Fruit fly (Drosophila melanogaster): Measurements from ENCODE around the gene Cad87A.
A peak's percentile ranks its signal among the peaks of the same experiment; 100 is the strongest.

- TF ChIP-seq ci (GFP tag; IDR thresholded peaks at IDR 0.05) (no peak), E2f1 (GFP tag; IDR thresholded peaks at IDR 0.05) (no peak), ken (GFP tag; IDR thresholded peaks at IDR 0.05) (no peak; the same call in 2 of the 3 replicates), psq (GFP tag; optimal IDR thresholded peaks at IDR 0.05) (no peak), Xrp1 (GFP tag; IDR thresholded peaks at IDR 0.05) (peak; percentile 76), CG16779 (GFP tag; IDR thresholded peaks at IDR 0.05) (no peak), CG10274 (GFP tag; optimal IDR thresholded peaks at IDR 0.05) (no peak), CG12391 (tag; optimal IDR thresholded peaks at IDR 0.05) (peak; percentile 74), CG10366 (GFP tag; IDR thresholded peaks at IDR 0.05) (peak; percentile 47), da (GFP tag; optimal IDR thresholded peaks at IDR 0.05) (no peak), CG17612 (GFP tag; IDR thresholded peaks at IDR 0.05) (no peak), CG33213 (GFP tag; optimal IDR thresholded peaks at IDR 0.05) (no peak), Mrtf (GFP tag; IDR thresholded peaks at IDR 0.05) (no peak), maf-S (GFP tag; optimal IDR thresholded peaks at IDR 0.05) (no peak)
Measured at dm6 chr3R:11851939-11852338, 97.0 kb downstream of the Cad87A start.

Measured in whole organism, embryonic.